Worm (Caenorhabditis elegans) whole organism, L4/young adult: ENCODE results near the gene R05G9R.1.
A peak's percentile ranks its signal among the peaks of the same experiment; 100 is the strongest.

Source experiments
- W03F9.2 ChIP-seq: fragments of 150-350 bp; optimal IDR thresholded peaks from 2 replicates; lab custom pipeline; 2014; ENCODE audit warnings: missing biosample characterization, missing genetic modification characterization
- dao-5 ChIP-seq: sonication (generic microtip); optimal IDR thresholded peaks from 2 replicates; lab custom pipeline; 2016; ENCODE audit warnings: missing genotype, missing genetic modification characterization, moderate library complexity, missing compliant biosample characterization
- him-1 ChIP-seq: sonication (generic microtip); optimal IDR thresholded peaks from 2 replicates; lab custom pipeline; 2016; ENCODE audit warnings: missing genotype, missing genetic modification reagents, missing genetic modification characterization, missing compliant biosample characterization

Gene R05G9R.1

ce11 chrII:6493709-6494326, 20.0 kb downstream of the R05G9R.1 start:
- no peak for TF ChIP-seq him-1 (tag; lab: Kevin White, UChicago)
- no peak for TF ChIP-seq dao-5 (tag; lab: Kevin White, UChicago)
- TF ChIP-seq W03F9.2 (tag; lab: Kevin White, UChicago) = no peak

DNA sequence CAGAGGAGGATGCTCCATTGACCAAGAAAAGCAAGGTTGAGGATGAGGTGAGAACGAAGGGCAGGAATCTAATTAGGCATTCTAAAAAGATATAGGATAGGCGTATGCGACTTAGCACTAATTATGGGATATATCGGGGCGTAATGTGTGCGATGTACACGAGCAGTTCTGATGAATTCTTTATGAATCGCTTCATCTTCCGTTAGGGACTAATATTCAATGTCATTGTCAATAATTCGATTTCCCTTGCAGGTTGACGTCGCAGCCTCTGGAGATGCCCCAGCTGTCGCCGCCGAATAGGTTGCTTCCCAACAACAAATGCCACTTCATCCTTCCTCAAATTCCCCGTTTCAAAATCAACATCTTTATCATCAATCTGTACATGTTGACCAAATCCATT, 20.7 kb downstream of the R05G9R.1 start:
- TF ChIP-seq W03F9.2 (tag; lab: Kevin White, UChicago) (no peak), him-1 (tag; lab: Kevin White, UChicago) (no peak), dao-5 (tag; lab: Kevin White, UChicago) (no peak)

- TF ChIP-seq W03F9.2 (tag; lab: Kevin White, UChicago) (no peak), him-1 (tag; lab: Kevin White, UChicago) (peak; percentile 63), dao-5 (tag; lab: Kevin White, UChicago) (no peak)
Observed at ce11 chrII:6491817-6492452, 21.9 kb downstream of the R05G9R.1 start, which contains the start of the genes T28D9.11 and T28D9.1. TSS of gene T28D9.11 (minus strand) at chrII:6491993. TSS of gene T28D9.1 (plus strand) at chrII:6492402.

DNA sequence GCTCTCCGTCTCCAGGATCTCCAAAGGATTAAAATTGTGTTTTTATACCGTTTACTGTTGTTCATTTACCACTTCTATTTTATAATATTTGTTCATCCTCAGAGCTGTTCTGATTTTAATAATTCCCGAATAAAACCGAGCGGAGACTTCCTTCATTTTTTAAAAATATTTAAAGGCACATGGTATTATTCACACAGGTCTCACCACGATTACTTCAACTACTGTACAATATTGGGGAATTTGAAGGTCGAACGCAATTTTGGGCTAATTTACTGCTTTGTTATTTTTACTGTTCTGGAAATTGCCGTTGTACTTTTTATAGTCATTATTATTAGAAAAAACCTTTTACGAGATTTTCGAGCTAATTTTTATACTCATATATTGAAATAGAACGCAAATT, 22.6 kb downstream of the R05G9R.1 start:
- TF ChIP-seq him-1 (tag; lab: Kevin White, UChicago) = no peak
- no peak for TF ChIP-seq W03F9.2 (tag; lab: Kevin White, UChicago)
- no peak for TF ChIP-seq dao-5 (tag; lab: Kevin White, UChicago)

DNA sequence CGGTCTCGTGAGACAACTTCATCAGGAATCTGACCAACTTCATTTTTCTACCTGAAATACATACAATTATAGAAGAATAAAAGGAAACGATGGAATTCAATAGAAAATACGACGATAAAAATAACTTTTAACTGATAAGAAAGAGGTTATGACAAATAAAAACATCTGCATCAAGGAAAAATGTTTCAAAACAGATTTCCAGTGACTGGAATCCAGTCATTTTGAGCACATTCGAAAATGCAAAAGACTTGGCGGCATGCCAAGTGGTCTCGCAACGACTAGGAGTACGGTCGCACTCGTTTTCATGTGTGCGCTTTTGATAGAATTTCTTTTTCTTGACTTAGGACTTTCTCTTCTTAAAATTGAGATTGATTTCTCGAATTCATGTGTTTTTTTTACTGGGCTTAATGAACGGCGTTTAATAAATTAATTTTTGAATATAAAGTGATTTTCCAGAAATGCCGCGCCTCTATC, 24.1 kb downstream of the R05G9R.1 start, which contains the start of the genes snr-3 and rsp-5:
TSS of gene snr-3 (minus strand) at position 51 of the 474 bp plus-strand sequence.
TSS of gene rsp-5 (plus strand) at position 455 of the 474 bp plus-strand sequence.
- TF ChIP-seq dao-5 (tag; lab: Kevin White, UChicago) (no peak), him-1 (tag; lab: Kevin White, UChicago) (peak; percentile 7), W03F9.2 (tag; lab: Kevin White, UChicago) (peak; percentile 70)

- TF ChIP-seq him-1 (tag; lab: Kevin White, UChicago) = no peak
- no peak for TF ChIP-seq W03F9.2 (tag; lab: Kevin White, UChicago)
- TF ChIP-seq dao-5 (tag; lab: Kevin White, UChicago) = no peak
Observed at ce11 chrII:6486344-6486743, 27.5 kb downstream of the R05G9R.1 start.

ce11 chrII:6484876-6485526, 28.8 kb downstream of the R05G9R.1 start, which contains the start of the genes lido-16 and plpp-1.2:
TSS of gene lido-16 (minus strand) at chrII:6484976.
TSS of gene plpp-1.2 (plus strand) at chrII:6485476.
- no peak for TF ChIP-seq him-1 (tag; lab: Kevin White, UChicago)
- no peak for TF ChIP-seq W03F9.2 (tag; lab: Kevin White, UChicago)
- TF ChIP-seq dao-5 (tag; lab: Kevin White, UChicago) = no peak

DNA sequence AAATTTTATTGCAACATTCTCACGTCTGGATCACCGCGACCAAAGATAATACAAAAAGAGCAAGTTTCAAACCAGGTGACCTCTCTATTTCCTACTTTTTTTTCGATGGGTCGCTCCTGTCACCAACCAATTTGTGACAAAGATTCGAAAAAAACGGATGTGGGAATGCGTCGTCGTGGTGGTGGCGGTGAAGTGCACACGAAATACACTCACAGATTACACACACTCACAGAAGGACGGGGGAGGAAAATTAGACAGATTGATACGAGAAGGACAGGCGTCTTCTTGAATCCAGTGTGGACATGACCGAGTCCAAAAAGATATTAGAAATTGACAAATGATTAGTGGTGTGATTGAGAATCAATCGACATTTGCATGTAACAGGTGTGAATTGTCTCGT, 31.0 kb downstream of the R05G9R.1 start:
- TF ChIP-seq him-1 (tag; lab: Kevin White, UChicago) (no peak), dao-5 (tag; lab: Kevin White, UChicago) (no peak), W03F9.2 (tag; lab: Kevin White, UChicago) (no peak)

- TF ChIP-seq him-1 (tag; lab: Kevin White, UChicago) = no peak
- TF ChIP-seq W03F9.2 (tag; lab: Kevin White, UChicago) = no peak
- TF ChIP-seq dao-5 (tag; lab: Kevin White, UChicago) = no peak
Observed at ce11 chrII:6482102-6482501, 31.7 kb downstream of the R05G9R.1 start, which contains the start of gene del-10. TSS of gene del-10 (minus strand) at chrII:6482125.

DNA sequence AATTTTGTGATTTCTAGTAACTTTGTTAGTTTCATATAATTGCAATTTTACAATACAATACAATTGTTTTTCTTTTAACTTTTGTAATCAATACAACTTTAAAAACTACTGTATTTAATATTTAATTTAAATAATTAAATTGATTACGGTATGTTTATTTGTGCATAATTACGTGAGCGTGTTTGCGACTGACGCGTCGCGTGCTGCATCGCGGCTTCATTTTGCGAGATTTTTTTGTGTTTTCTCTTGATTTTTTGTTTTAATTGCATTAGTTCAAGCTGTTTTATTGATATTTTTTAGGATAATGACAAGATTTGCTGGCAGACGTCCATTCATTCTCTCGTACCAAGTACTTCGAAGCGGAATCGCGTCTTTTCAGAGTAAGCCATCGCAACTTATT, 37.2 kb downstream of the R05G9R.1 start, which contains the start of gene T28D9.4:
TSS of gene T28D9.4 (plus strand) at position 301 of the 400 bp plus-strand sequence.
- no peak for TF ChIP-seq dao-5 (tag; lab: Kevin White, UChicago)
- no peak for TF ChIP-seq him-1 (tag; lab: Kevin White, UChicago)
- no peak for TF ChIP-seq W03F9.2 (tag; lab: Kevin White, UChicago)

DNA sequence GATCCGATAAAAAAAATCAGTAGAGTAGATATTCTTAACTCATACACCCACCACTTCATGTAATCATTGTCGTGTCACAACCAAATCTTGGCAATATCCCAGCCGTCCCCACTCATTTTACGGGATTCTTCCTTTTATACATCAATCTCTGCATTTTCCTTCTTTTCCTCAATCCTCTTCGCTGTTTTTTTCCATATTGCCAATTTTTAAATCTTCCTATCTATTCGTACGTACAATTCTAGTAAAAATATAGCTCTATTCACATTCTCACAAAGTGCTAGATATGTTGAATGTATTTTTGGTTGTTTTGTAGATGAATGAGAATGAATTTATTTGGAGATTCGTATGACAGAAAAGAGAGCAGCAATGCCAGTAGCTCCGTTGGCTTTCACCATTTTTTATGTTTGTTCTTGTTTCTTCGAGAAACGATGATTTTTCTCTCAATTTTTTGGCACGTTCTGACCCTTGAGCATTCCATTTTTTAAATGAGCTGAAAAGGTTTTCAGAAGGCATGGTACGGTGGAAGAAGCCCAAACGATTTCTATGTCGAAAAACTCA, 38.6 kb downstream of the R05G9R.1 start, which contains the start of gene T28D9.16:
TSS of gene T28D9.16 (plus strand) at position 508 of the 558 bp plus-strand sequence.
- no peak for TF ChIP-seq W03F9.2 (tag; lab: Kevin White, UChicago)

ce11 chrII:6470985-6471384, 42.8 kb downstream of the R05G9R.1 start, which contains the start of gene dgk-5:
TSS of gene dgk-5 (minus strand) at chrII:6471085.
- TF ChIP-seq him-1 (tag; lab: Kevin White, UChicago) (no peak), dao-5 (tag; lab: Kevin White, UChicago) (no peak), W03F9.2 (tag; lab: Kevin White, UChicago) (no peak)
